Fruit fly (Drosophila melanogaster) whole organism, embryonic: Measurements from ENCODE around the gene CG8006.

Experiments used
- CG10274 ChIP-seq: fragments of 200-800 bp; sonication (Bioruptor generic); optimal IDR thresholded peaks from 3 replicates; lab custom pipeline; 2017; ENCODE audit warnings: missing biosample characterization, mild to moderate bottlenecking, missing genetic modification characterization
- CG11247 ChIP-seq: fragments of 200-800 bp; sonication (Bioruptor generic); IDR thresholded peaks from 2 replicates; pipeline ENCODE4 v1.3.6; 2022; ENCODE audit warnings: missing biosample characterization, missing genetic modification characterization
- CG12942 ChIP-seq: fragments of 200-800 bp; sonication (Bioruptor generic); optimal IDR thresholded peaks from 3 replicates; lab custom pipeline; 2016; ENCODE audit warnings: missing biosample characterization, missing genetic modification characterization
- CG14667 ChIP-seq: fragments of 200-800 bp; sonication (Bioruptor generic); IDR thresholded peaks from 2 replicates; pipeline ENCODE4 v1.3.6; 2022; ENCODE audit warnings: missing biosample characterization, missing genetic modification characterization
- CG14965 ChIP-seq: fragments of 200-800 bp; sonication (Bioruptor generic); optimal IDR thresholded peaks from 2 replicates; lab custom pipeline; 2016; ENCODE audit warnings: missing biosample characterization, missing genetic modification characterization, borderline replicate concordance
- CG1529 ChIP-seq: fragments of 200-800 bp; sonication (Bioruptor generic); optimal IDR thresholded peaks from 3 replicates; lab custom pipeline; 2018; ENCODE audit warnings: missing biosample characterization, missing genetic modification characterization
- CG15479 ChIP-seq: fragments of 200-800 bp; sonication (Bioruptor generic); optimal IDR thresholded peaks from 3 replicates; lab custom pipeline; 2019; ENCODE audit warnings: missing biosample characterization, mild to moderate bottlenecking, missing genetic modification characterization, moderate library complexity
- CG16779 ChIP-seq: fragments of 200-800 bp; sonication (Bioruptor generic); IDR thresholded peaks from 2 replicates; pipeline ENCODE4 v1.3.6; 2022; ENCODE audit warnings: missing biosample characterization, missing genetic modification characterization
- CG17361 ChIP-seq: fragments of 200-800 bp; sonication (Bioruptor generic); IDR thresholded peaks from 3 replicates; pipeline ENCODE4 v1.3.6; 2022; ENCODE audit warnings: missing biosample characterization, missing genetic modification characterization
- CG17802 ChIP-seq: fragments of 200-800 bp; sonication (Bioruptor generic); optimal IDR thresholded peaks from 2 replicates; lab custom pipeline; 2018; ENCODE audit warnings: missing biosample characterization, mild to moderate bottlenecking, missing genetic modification characterization, moderate library complexity
- CG3065 ChIP-seq: fragments of 200-800 bp; sonication (Bioruptor generic); optimal IDR thresholded peaks from 2 replicates; lab custom pipeline; 2016; ENCODE audit warnings: missing biosample characterization, missing genetic modification characterization
- CG31224 ChIP-seq: fragments of 200-800 bp; sonication (Bioruptor generic); IDR thresholded peaks from 2 replicates; pipeline ENCODE4 v1.3.6; 2022; ENCODE audit warnings: missing biosample characterization, missing genetic modification characterization
- CG34376 ChIP-seq: fragments of 200-800 bp; sonication (Bioruptor generic); optimal IDR thresholded peaks from 2 replicates; lab custom pipeline; 2018; ENCODE audit warnings: missing biosample characterization, mild to moderate bottlenecking, missing genetic modification characterization
- CG3838 ChIP-seq: fragments of 200-800 bp; sonication (Bioruptor generic); optimal IDR thresholded peaks from 3 replicates; lab custom pipeline; 2016; ENCODE audit warnings: missing biosample characterization, missing genetic modification characterization
- CG42726 ChIP-seq: fragments of 200-800 bp; sonication (Bioruptor generic); IDR thresholded peaks from 2 replicates; pipeline ENCODE4 v1.3.6; 2022; ENCODE audit warnings: missing biosample characterization, missing genetic modification characterization; ENCODE audit not compliant: partially characterized antibody
- CG4424 ChIP-seq: fragments of 200-800 bp; sonication (Bioruptor generic); optimal IDR thresholded peaks from 3 replicates; lab custom pipeline; 2016; ENCODE audit warnings: missing biosample characterization, missing genetic modification characterization
- CG4854 ChIP-seq: fragments of 200-800 bp; sonication (Bioruptor generic); optimal IDR thresholded peaks from 2 replicates; lab custom pipeline; 2016; ENCODE audit warnings: missing biosample characterization, missing genetic modification characterization, inconsistent platforms
- CG7556 ChIP-seq: fragments of 200-800 bp; sonication (Bioruptor generic); optimal IDR thresholded peaks from 2 replicates; lab custom pipeline; 2017; ENCODE audit warnings: missing biosample characterization, mild to moderate bottlenecking, missing genetic modification characterization
- CG8281 ChIP-seq: fragments of 200-800 bp; sonication (Bioruptor generic); optimal IDR thresholded peaks from 2 replicates; lab custom pipeline; 2018; ENCODE audit warnings: missing biosample characterization, mild to moderate bottlenecking, missing genetic modification characterization, moderate library complexity
- CG8478 ChIP-seq: fragments of >200 bp; optimal IDR thresholded peaks from 2 replicates; lab custom pipeline; 2018
- CG9727 ChIP-seq: fragments of 200-800 bp; sonication (Bioruptor generic); optimal IDR thresholded peaks from 3 replicates; lab custom pipeline; 2017; ENCODE audit warnings: missing biosample characterization, mild to moderate bottlenecking, missing genetic modification characterization
- CG9817 ChIP-seq: fragments of 200-800 bp; sonication (Bioruptor generic); optimal IDR thresholded peaks from 2 replicates; lab custom pipeline; 2018; ENCODE audit warnings: missing biosample characterization, mild to moderate bottlenecking, missing genetic modification characterization, moderate library complexity
- CG9932 ChIP-seq: fragments of 200-800 bp; sonication (Bioruptor generic); IDR thresholded peaks from 2 replicates; pipeline ENCODE4 v1.3.6; 2022; ENCODE audit warnings: missing biosample characterization, missing genetic modification characterization
- CrebB ChIP-seq: fragments of 200-800 bp; sonication (Bioruptor generic); optimal IDR thresholded peaks from 3 replicates; lab custom pipeline; 2018; ENCODE audit warnings: missing biosample characterization, mild to moderate bottlenecking, missing genetic modification characterization
- E2f2 ChIP-seq: fragments of 200-800 bp; sonication (Bioruptor generic); IDR thresholded peaks from 2 replicates; pipeline ENCODE4 v1.3.6; 2022; ENCODE audit warnings: missing biosample characterization, missing genetic modification characterization
- ERR ChIP-seq: fragments of 200-800 bp; sonication (Bioruptor generic); optimal IDR thresholded peaks from 2 replicates; lab custom pipeline; 2016; ENCODE audit warnings: missing biosample characterization, missing genetic modification characterization
- Ets97D ChIP-seq: fragments of 200-800 bp; sonication (Bioruptor generic); optimal IDR thresholded peaks from 3 replicates; lab custom pipeline; 2016; ENCODE audit warnings: missing biosample characterization, missing genetic modification characterization
- Hand ChIP-seq: fragments of 200-800 bp; sonication (Bioruptor generic); optimal IDR thresholded peaks from 2 replicates; lab custom pipeline; 2017; ENCODE audit warnings: mild to moderate bottlenecking, missing biosample characterization, missing genetic modification reagents, missing genetic modification characterization
- Lpt ChIP-seq: fragments of >200 bp; optimal IDR thresholded peaks from 2 replicates; lab custom pipeline; 2018; ENCODE audit warnings: missing biosample characterization, missing genetic modification characterization
- Max ChIP-seq: fragments of 200-800 bp; sonication (Bioruptor generic); optimal IDR thresholded peaks from 2 replicates; lab custom pipeline; 2016; ENCODE audit warnings: missing biosample characterization, mild to moderate bottlenecking, missing genetic modification characterization
- Opbp ChIP-seq: fragments of 200-800 bp; sonication (Bioruptor generic); IDR thresholded peaks from 3 replicates; pipeline ENCODE4 v1.3.6; 2022; ENCODE audit warnings: missing biosample characterization, missing genetic modification characterization; ENCODE audit not compliant: partially characterized antibody
- Poxn ChIP-seq: fragments of 200-800 bp; sonication (Bioruptor generic); IDR thresholded peaks from 2 replicates; pipeline ENCODE4 v1.3.6; 2022; ENCODE audit warnings: missing biosample characterization, missing genetic modification characterization
- Sry-β ChIP-seq: fragments of 200-800 bp; sonication (Bioruptor generic); optimal IDR thresholded peaks from 2 replicates; lab custom pipeline; 2018; ENCODE audit warnings: missing biosample characterization, mild to moderate bottlenecking, missing genetic modification characterization, moderate library complexity
- Trl ChIP-seq, 3 experiments: fragments of >200 bp in 2 of 3; fragments of 200-800 bp in 1 of 3; sonication (Bioruptor generic) in 1 of 3; optimal IDR thresholded peaks; 2 replicates in 1 of 3; 3 replicates in 2 of 3; lab custom pipeline; 2016 to 2017; ENCODE audit warnings: missing biosample characterization in 1 of 3, missing genetic modification characterization in 1 of 3
- bowl ChIP-seq: fragments of 200-800 bp; sonication (Bioruptor generic); IDR thresholded peaks from 2 replicates; pipeline ENCODE4 v1.3.6; 2022; ENCODE audit warnings: missing biosample characterization, missing genetic modification characterization
- cas ChIP-seq: fragments of 200-800 bp; sonication (Bioruptor generic); IDR thresholded peaks from 2 replicates; pipeline ENCODE4 v1.3.6; 2022; ENCODE audit warnings: missing biosample characterization, missing genetic modification characterization
- dpn ChIP-seq, 2 experiments: fragments of 200-800 bp; sonication (Bioruptor generic); optimal IDR thresholded peaks; 3 replicates each; lab custom pipeline; 2016; ENCODE audit warnings: missing biosample characterization in 2 of 2, missing genetic modification characterization in 2 of 2
- fd64A ChIP-seq: fragments of 200-800 bp; sonication (Bioruptor generic); optimal IDR thresholded peaks from 3 replicates; lab custom pipeline; 2018; ENCODE audit warnings: missing biosample characterization, mild to moderate bottlenecking, missing genetic modification characterization
- fd96Cb ChIP-seq: fragments of 200-800 bp; sonication (Bioruptor generic); optimal IDR thresholded peaks from 2 replicates; lab custom pipeline; 2018; ENCODE audit warnings: missing biosample characterization, mild to moderate bottlenecking, missing genetic modification characterization, moderate library complexity
- gem ChIP-seq: fragments of 200-800 bp; sonication (Bioruptor generic); optimal IDR thresholded peaks from 2 replicates; lab custom pipeline; 2019; ENCODE audit warnings: missing biosample characterization, mild to moderate bottlenecking, missing genetic modification characterization, moderate library complexity
- gsb ChIP-seq: fragments of 200-800 bp; sonication (Bioruptor generic); IDR thresholded peaks from 2 replicates; pipeline ENCODE4 v1.3.6; 2022; ENCODE audit warnings: missing biosample characterization, missing genetic modification characterization
- inv ChIP-seq: fragments of 200-800 bp; sonication (Bioruptor generic); IDR thresholded peaks from 2 replicates; pipeline ENCODE4 v1.3.6; 2022; ENCODE audit warnings: missing biosample characterization, missing genetic modification characterization; ENCODE audit not compliant: partially characterized antibody
- jumu ChIP-seq: fragments of 200-800 bp; sonication (Bioruptor generic); optimal IDR thresholded peaks from 3 replicates; lab custom pipeline; 2016; ENCODE audit warnings: missing biosample characterization, missing genetic modification characterization
- mld ChIP-seq: fragments of 200-800 bp; sonication (Bioruptor generic); IDR thresholded peaks from 3 replicates; pipeline ENCODE4 v1.3.6; 2022; ENCODE audit warnings: missing biosample characterization, missing genetic modification characterization; ENCODE audit not compliant: partially characterized antibody
- pita ChIP-seq: fragments of 200-800 bp; sonication (Bioruptor generic); optimal IDR thresholded peaks from 2 replicates; lab custom pipeline; 2017; ENCODE audit warnings: missing biosample characterization, mild to moderate bottlenecking, missing genetic modification characterization
- ranshi ChIP-seq: fragments of 200-800 bp; sonication (Bioruptor generic); IDR thresholded peaks from 2 replicates; pipeline ENCODE4 v1.3.6; 2022; ENCODE audit warnings: missing biosample characterization, missing genetic modification characterization
- rib ChIP-seq: fragments of 200-800 bp; sonication (Bioruptor generic); IDR thresholded peaks from 2 replicates; pipeline ENCODE4 v1.3.6; 2022; ENCODE audit warnings: missing biosample characterization, missing genetic modification characterization
- ro ChIP-seq: fragments of 200-800 bp; sonication (Bioruptor generic); IDR thresholded peaks from 2 replicates; pipeline ENCODE4 v1.3.6; 2022; ENCODE audit warnings: missing biosample characterization, missing genetic modification characterization
- sna ChIP-seq: fragments of 200-800 bp; sonication (Bioruptor generic); IDR thresholded peaks from 2 replicates; pipeline ENCODE4 v1.3.6; 2022; ENCODE audit warnings: missing biosample characterization, missing genetic modification characterization; ENCODE audit not compliant: partially characterized antibody
- tin ChIP-seq: fragments of 200-800 bp; sonication (Bioruptor generic); optimal IDR thresholded peaks from 3 replicates; lab custom pipeline; 2016; ENCODE audit warnings: missing biosample characterization, missing genetic modification characterization

Gene CG8006

DNA sequence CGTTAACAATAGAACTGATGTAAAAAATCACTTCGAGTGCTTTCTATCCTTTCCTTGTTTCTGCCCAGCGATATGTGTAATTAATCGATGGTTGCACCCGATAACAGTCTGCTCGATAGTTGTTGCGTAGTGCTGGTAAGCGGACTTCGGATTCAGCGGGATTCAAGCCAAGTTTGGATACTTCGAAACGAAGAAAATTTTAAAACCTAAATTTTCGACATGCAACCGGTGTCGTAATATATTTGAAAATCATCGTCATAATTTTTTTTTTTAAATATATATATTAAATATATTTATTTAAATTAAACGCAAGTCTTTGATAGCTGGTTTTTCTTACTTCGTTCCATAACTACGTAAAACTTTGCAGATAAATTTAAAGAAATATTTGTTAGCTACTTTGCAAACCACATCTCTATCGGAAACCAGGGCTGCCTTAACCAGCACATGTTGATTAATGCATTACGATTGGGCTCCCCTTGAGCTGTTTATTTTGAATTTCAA lies 13.9 kb upstream of the CG8006 start, which contains the start of the genes UbcE2M and Dhps (continued):
- TF ChIP-seq sna (GFP tag; lab: Robert Waterston, UW) (peak; percentile 60), CG31224 (GFP tag; lab: Robert Waterston, UW) (peak; percentile 56; the same call in 1 of the 2 replicates), gem (no peak), CG11247 (GFP tag; lab: Robert Waterston, UW) (peak; percentile 50; the same call in 1 of the 2 replicates), Sry-β (GFP tag; lab: Kevin White, UChicago) (peak; percentile 95), Trl (optimal IDR thresholded peaks at IDR 0.05; lab: Kevin White, UChicago) (no peak), Trl (GFP tag; optimal IDR thresholded peaks at IDR 0.05; lab: Kevin White, UChicago) (peak; percentile 31), CG17802 (peak; percentile 16), CG12942 (GFP tag; lab: Kevin White, UChicago) (peak; percentile 53), Opbp (peak; percentile 76; the same call in 2 of the 3 replicates), CG17361 (GFP tag; lab: Robert Waterston, UW) (no peak; the same call in 2 of the 3 replicates), jumu (GFP tag; lab: Kevin White, UChicago) (peak; percentile 43), CG9932 (peak; percentile 90), Hand (GFP tag; lab: Kevin White, UChicago) (peak; percentile 19), mld (GFP tag; lab: Robert Waterston, UW) (peak; percentile 72; the same call in 2 of the 3 replicates), CG3065 (GFP tag; lab: Kevin White, UChicago) (peak; percentile 10), CG4424 (peak; percentile 65), inv (GFP tag; lab: Robert Waterston, UW) (peak; percentile 70), ranshi (GFP tag; lab: Robert Waterston, UW) (peak; percentile 56; the same call in 1 of the 2 replicates), CG1529 (peak; percentile 3), CG3838 (no peak), CG15479 (GFP tag; lab: Kevin White, UChicago) (no peak), CG14965 (no peak), CG8281 (tag; lab: Kevin White, UChicago) (peak; percentile 23), CG9727 (GFP tag; lab: Kevin White, UChicago) (peak; percentile 76), CG14667 (GFP tag; lab: Robert Waterston, UW) (peak; percentile 60), pita (GFP tag; lab: Kevin White, UChicago) (no peak), CG8478 (lab: Kevin White, UChicago) (no peak), ro (GFP tag; lab: Robert Waterston, UW) (no peak), Ets97D (GFP tag; lab: Kevin White, UChicago) (peak; percentile 36), CG16779 (GFP tag; lab: Robert Waterston, UW) (no peak), rib (no peak), CG34376 (GFP tag; lab: Kevin White, UChicago) (peak; percentile 11), gsb (no peak), bowl (no peak), CG7556 (peak; percentile 70), CG9817 (tag; lab: Kevin White, UChicago) (peak; percentile 89), CG42726 (GFP tag; lab: Robert Waterston, UW) (peak; percentile 53), tin (GFP tag; lab: Kevin White, UChicago) (peak; percentile 66), fd96Cb (peak; percentile 72), Poxn (GFP tag; lab: Robert Waterston, UW) (peak; percentile 42; the same call in 1 of the 2 replicates), CrebB (tag; lab: Kevin White, UChicago) (no peak), ERR (GFP tag; lab: Kevin White, UChicago) (no peak), Lpt (GFP tag; lab: Kevin White, UChicago) (no peak), CG10274 (GFP tag; lab: Kevin White, UChicago) (peak; percentile 8), cas (GFP tag; lab: Robert Waterston, UW) (no peak), E2f2 (peak; percentile 53; the same call in 1 of the 2 replicates), dpn (GFP tag; optimal IDR thresholded peaks at IDR 0.05; lab: Kevin White, UChicago) (peak; percentile 66), Max (peak; percentile 73), CG4854 (peak; percentile 19), fd64A (no peak)
